ENCODE assay signal across 3 worm cellular contexts in genomic region chrIII:12728149-12728548, ce11.
TF ChIP-seq lines count a peak whose summit lies in the region.

No protein-coding gene starts in this region.

TF ChIP-seq in whole organism, L1 larva, 84 proteins besides CTCF, POLR2A, EP300 and RAD21:
- TF ChIP-seq alr-1 (tag; optimal IDR thresholded peaks at IDR 0.05; lab: Kevin White, UChicago; ENCODE audit: borderline replicate concordance) (peak; percentile 86), ceh-88 (GFP tag; IDR thresholded peaks at IDR 0.05; lab: Robert Waterston, UW) (no peak), ceh-63 (GFP tag; optimal IDR thresholded peaks at IDR 0.05; lab: Kevin White, UChicago) (peak; percentile 14)
TF ChIP-seq in whole organism, L1 larva: peak in this region for 2.

TF ChIP-seq in whole organism, L4 larva, 104 proteins besides CTCF, POLR2A, EP300 and RAD21:
- no peak for TF ChIP-seq nhr-6 (tag; optimal IDR thresholded peaks at IDR 0.05; lab: Kevin White, UChicago)
- peak; percentile 85 for TF ChIP-seq set-16 (GFP tag; IDR thresholded peaks at IDR 0.05; lab: Robert Waterston, UW)

TF ChIP-seq in whole organism, young adult, 124 proteins besides CTCF, POLR2A, EP300 and RAD21:
- no peak for TF ChIP-seq mcd-1 (GFP tag; IDR thresholded peaks at IDR 0.05; lab: Robert Waterston, UW)
- no peak for TF ChIP-seq sea-2 (GFP tag; IDR thresholded peaks at IDR 0.05; lab: Robert Waterston, UW)
- peak; percentile 54; the same call in 1 of the 2 replicates for TF ChIP-seq egrh-3 (GFP tag; IDR thresholded peaks at IDR 0.05; lab: Robert Waterston, UW)
- TF ChIP-seq aptf-2 (GFP tag; conservative IDR thresholded peaks at IDR 0.05; lab: Robert Waterston, UW), result no peak
- peak; percentile 81 for TF ChIP-seq zfh-2 (GFP tag; conservative IDR thresholded peaks at IDR 0.05; lab: Robert Waterston, UW)
- no peak for TF ChIP-seq ceh-40 (GFP tag; IDR thresholded peaks at IDR 0.05; lab: Robert Waterston, UW)
- no peak for TF ChIP-seq madf-10 (tag; optimal IDR thresholded peaks at IDR 0.05; lab: Kevin White, UChicago)
- TF ChIP-seq ets-4 (GFP tag; optimal IDR thresholded peaks at IDR 0.05; lab: Kevin White, UChicago), result no peak
- no peak for TF ChIP-seq cebp-1 (GFP tag; IDR thresholded peaks at IDR 0.05; lab: Robert Waterston, UW)
- no peak for TF ChIP-seq cebp-1 (tag; optimal IDR thresholded peaks at IDR 0.05; lab: Kevin White, UChicago)
- TF ChIP-seq ZK185.1 (tag; optimal IDR thresholded peaks at IDR 0.05; lab: Kevin White, UChicago; ENCODE audit: poor library complexity, severe bottlenecking), result no peak
- TF ChIP-seq let-526 (GFP tag; IDR thresholded peaks at IDR 0.05; lab: Robert Waterston, UW), result no peak
- TF ChIP-seq lin-26 (GFP tag; IDR thresholded peaks at IDR 0.05; lab: Robert Waterston, UW), result peak; percentile 35; the same call in 1 of the 2 replicates
- no peak for TF ChIP-seq madf-3 (GFP tag; IDR thresholded peaks at IDR 0.05; lab: Robert Waterston, UW)
- no peak for TF ChIP-seq snpc-1.3 (tag; optimal IDR thresholded peaks at IDR 0.05; lab: Kevin White, UChicago; ENCODE audit: insufficient read depth)
- TF ChIP-seq hmg-1.2 (GFP tag; IDR thresholded peaks at IDR 0.05; lab: Robert Waterston, UW), result no peak
